Fruit fly (Drosophila melanogaster): ENCODE measurements around the gene dpr16.

Gene dpr16

DNA sequence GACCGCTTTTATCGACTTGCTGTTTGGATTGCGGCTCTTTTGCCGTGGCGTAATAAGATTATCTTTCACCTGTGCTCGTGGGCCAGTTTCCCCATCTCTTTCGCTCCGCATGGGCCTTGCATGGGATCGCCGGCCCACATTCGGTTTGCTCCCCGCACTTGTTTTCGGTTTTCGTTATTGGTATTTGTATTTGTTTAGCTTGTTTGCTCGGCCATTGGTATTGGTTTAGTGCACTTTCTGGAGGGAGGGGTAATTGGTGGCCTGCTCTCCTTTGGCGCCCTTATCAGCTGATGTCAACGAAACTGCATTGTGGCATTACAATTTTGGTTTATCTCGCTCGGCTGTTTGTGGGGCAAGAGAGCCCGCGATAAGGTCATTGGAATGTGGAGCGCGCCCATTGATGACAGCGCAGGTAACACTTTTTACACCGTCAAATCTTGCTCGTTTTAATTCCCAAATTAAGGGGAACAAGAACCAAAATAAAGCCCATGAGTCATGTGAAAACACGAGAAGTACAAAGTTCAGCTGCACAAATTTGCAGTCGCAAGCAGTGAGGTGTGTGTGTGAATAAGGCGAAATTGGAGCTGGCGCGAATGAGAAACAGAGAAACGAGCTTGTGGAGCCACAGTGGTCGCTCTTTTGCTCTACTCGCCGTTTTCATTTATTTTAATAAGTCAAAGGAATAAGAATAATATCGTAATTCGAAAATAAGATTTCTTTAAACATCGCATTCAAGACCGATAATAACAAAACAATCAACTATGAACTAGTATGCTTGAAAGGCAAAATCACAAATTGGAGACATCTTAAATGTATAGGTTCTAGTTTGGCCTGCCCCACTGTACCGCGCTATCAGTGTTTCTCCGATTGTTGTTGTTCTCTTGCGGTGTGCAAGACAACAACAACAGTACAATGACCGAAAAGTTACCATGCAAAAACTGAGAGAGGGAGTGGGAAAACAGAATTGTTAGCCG is 64.9 kb downstream of the dpr16 start (continued):
- TF ChIP-seq nerfin-2 (GFP tag; IDR thresholded peaks at IDR 0.05; ENCODE audit: partially characterized antibody), result no peak; the same call in 1 of the 2 replicates
- peak; percentile 91 for TF ChIP-seq H15 (GFP tag; IDR thresholded peaks at IDR 0.05)
- no peak for TF ChIP-seq Dref (GFP tag; IDR thresholded peaks at IDR 0.05)
- TF ChIP-seq CG10431 (GFP tag; optimal IDR thresholded peaks at IDR 0.05), result peak; percentile 98
- TF ChIP-seq Gsc (GFP tag; IDR thresholded peaks at IDR 0.05), result no peak; the same call in 1 of the 2 replicates
- TF ChIP-seq Fer3 (tag; optimal IDR thresholded peaks at IDR 0.05), result peak; percentile 84
- TF ChIP-seq Usf (GFP tag; optimal IDR thresholded peaks at IDR 0.05), result peak; percentile 92
- TF ChIP-seq Dfd (GFP tag; optimal IDR thresholded peaks at IDR 0.05), result no peak
- TF ChIP-seq CrebB (tag; optimal IDR thresholded peaks at IDR 0.05), result peak; percentile 95
- TF ChIP-seq CG12219 (GFP tag; optimal IDR thresholded peaks at IDR 0.05), result peak; percentile 94
- peak; percentile 87 for TF ChIP-seq CG11696 (GFP tag; IDR thresholded peaks at IDR 0.05)
- peak; percentile 94 for TF ChIP-seq CG12744 (GFP tag; optimal IDR thresholded peaks at IDR 0.05)
- no peak for TF ChIP-seq CkIIα-i1 (GFP tag; IDR thresholded peaks at IDR 0.05)
- peak; percentile 89 for TF ChIP-seq Jarid2 (GFP tag; optimal IDR thresholded peaks at IDR 0.05)
- peak; percentile 98 for TF ChIP-seq CG3838 (GFP tag; optimal IDR thresholded peaks at IDR 0.05)
- TF ChIP-seq Eip74EF (GFP tag; optimal IDR thresholded peaks at IDR 0.05), result peak in 1 of 2 experiments; percentile 89
- TF ChIP-seq Oaz (GFP tag; IDR thresholded peaks at IDR 0.05), result no peak
- TF ChIP-seq Optix (GFP tag; IDR thresholded peaks at IDR 0.05), result peak; percentile 97
- peak; percentile 79 for TF ChIP-seq ro (GFP tag; IDR thresholded peaks at IDR 0.05)
- TF ChIP-seq pfk (GFP tag; optimal IDR thresholded peaks at IDR 0.05), result peak; percentile 85
- peak; percentile 98 for TF ChIP-seq CG17186 (GFP tag; optimal IDR thresholded peaks at IDR 0.05)
- TF ChIP-seq her (GFP tag; optimal IDR thresholded peaks at IDR 0.05), result peak; percentile 96
- peak; percentile 74 for TF ChIP-seq E2f2 (GFP tag; IDR thresholded peaks at IDR 0.05)
- TF ChIP-seq CG17829 (tag; optimal IDR thresholded peaks at IDR 0.05), result peak; percentile 92
- TF ChIP-seq CG1233 (GFP tag; optimal IDR thresholded peaks at IDR 0.05), result peak; percentile 99
- peak; percentile 82 for TF ChIP-seq tgo (GFP tag; IDR thresholded peaks at IDR 0.05)
- peak; percentile 22 for TF ChIP-seq Dp (GFP tag; optimal IDR thresholded peaks at IDR 0.05)
- peak; percentile 80 for TF ChIP-seq CG2889 (GFP tag; IDR thresholded peaks at IDR 0.05)
- peak; percentile 99 for TF ChIP-seq CG7987 (GFP tag; optimal IDR thresholded peaks at IDR 0.05)
- TF ChIP-seq Hey (tag; optimal IDR thresholded peaks at IDR 0.05), result peak; percentile 91
- TF ChIP-seq ind (GFP tag; optimal IDR thresholded peaks at IDR 0.05), result peak; percentile 78
- TF ChIP-seq bowl (GFP tag; IDR thresholded peaks at IDR 0.05), result peak; percentile 88
- TF ChIP-seq CG10274 (GFP tag; optimal IDR thresholded peaks at IDR 0.05), result peak; percentile 85
- TF ChIP-seq CG5953 (GFP tag; IDR thresholded peaks at IDR 0.05), result peak; percentile 98
- TF ChIP-seq da (GFP tag; optimal IDR thresholded peaks at IDR 0.05), result peak; percentile 98
- peak; percentile 99 for TF ChIP-seq MTF-1 (GFP tag; optimal IDR thresholded peaks at IDR 0.05; ENCODE audit: borderline replicate concordance)
- TF ChIP-seq pzg (GFP tag; optimal IDR thresholded peaks at IDR 0.05), result no peak
- TF ChIP-seq HHEX (GFP tag; optimal IDR thresholded peaks at IDR 0.05), result peak; percentile 98
- TF ChIP-seq onecut (GFP tag; IDR thresholded peaks at IDR 0.05), result peak; percentile 97
- TF ChIP-seq wor (GFP tag; IDR thresholded peaks at IDR 0.05), result peak; percentile 81
- TF ChIP-seq lola (GFP tag; optimal IDR thresholded peaks at IDR 0.05), result peak in 1 of 3 experiments; percentile 97
- TF ChIP-seq gro (GFP tag; optimal IDR thresholded peaks at IDR 0.05), result no peak
- peak; percentile 86 for TF ChIP-seq Mrtf (GFP tag; IDR thresholded peaks at IDR 0.05)
- peak; percentile 100 for TF ChIP-seq fd64A (GFP tag; optimal IDR thresholded peaks at IDR 0.05)
- peak; percentile 99 for TF ChIP-seq CG17912 (GFP tag; optimal IDR thresholded peaks at IDR 0.05)
- TF ChIP-seq trh (GFP tag; optimal IDR thresholded peaks at IDR 0.05), result peak; percentile 99
- TF ChIP-seq Six4 (GFP tag; optimal IDR thresholded peaks at IDR 0.05), result peak; percentile 99
- TF ChIP-seq gce (GFP tag; IDR thresholded peaks at IDR 0.05), result peak; percentile 98

Data from whole organism, embryonic.